Fruit fly (Drosophila melanogaster): Measurements from ENCODE around the gene Zip71B.

Zip71B gene

dm6 chr3L:15006825-15007224, 14.7 kb downstream of the Zip71B start (continued):
- TF ChIP-seq Oaz (GFP tag; IDR thresholded peaks at IDR 0.05) (no peak), CG11560 (tag; IDR thresholded peaks at IDR 0.05) (no peak), CG7745 (tag; optimal IDR thresholded peaks at IDR 0.05) (no peak), CG10462 (GFP tag; optimal IDR thresholded peaks at IDR 0.05) (no peak), CG14050 (GFP tag; IDR thresholded peaks at IDR 0.05) (no peak), CG3065 (GFP tag; optimal IDR thresholded peaks at IDR 0.05) (no peak), az2 (GFP tag; optimal IDR thresholded peaks at IDR 0.05) (no peak), CG2875 (GFP tag; optimal IDR thresholded peaks at IDR 0.05) (peak; percentile 4), dysf (GFP tag; IDR thresholded peaks at IDR 0.05) (no peak), CG17385 (GFP tag; optimal IDR thresholded peaks at IDR 0.05) (no peak), ara (GFP tag; IDR thresholded peaks at IDR 0.05) (peak; percentile 39; the same call in 1 of the 2 replicates), CG30403 (GFP tag; optimal IDR thresholded peaks at IDR 0.05) (peak; percentile 15), pan (optimal IDR thresholded peaks at IDR 0.05) (no peak), pan (GFP tag; optimal IDR thresholded peaks at IDR 0.05 in 1 of 2, IDR thresholded peaks at IDR 0.05 in 1 of 2) (peak in 1 of 2 experiments; percentile 59), row (GFP tag; IDR thresholded peaks at IDR 0.05) (peak; percentile 36; the same call in 1 of the 3 replicates), Ets65A (GFP tag) (peak; percentile 68), CG4328 (GFP tag; optimal IDR thresholded peaks at IDR 0.05) (no peak), Pdp1 (GFP tag; optimal IDR thresholded peaks at IDR 0.05) (peak in 1 of 2 experiments; percentile 11), CG15601 (tag; optimal IDR thresholded peaks at IDR 0.05) (no peak), Rx (GFP tag; IDR thresholded peaks at IDR 0.05) (no peak), CG2116 (GFP tag; optimal IDR thresholded peaks at IDR 0.05) (no peak), prd (optimal IDR thresholded peaks at IDR 0.05) (no peak), prd (GFP tag; IDR thresholded peaks at IDR 0.05) (peak; percentile 30; the same call in 2 of the 3 replicates), jing (GFP tag; optimal IDR thresholded peaks at IDR 0.05) (no peak), nmo (GFP tag; optimal IDR thresholded peaks at IDR 0.05) (peak; percentile 2), fd96Cb (tag; optimal IDR thresholded peaks at IDR 0.05) (no peak), Blimp-1 (GFP tag; optimal IDR thresholded peaks at IDR 0.05) (peak; percentile 42), CG10274 (GFP tag; optimal IDR thresholded peaks at IDR 0.05) (no peak), Drgx (GFP tag; IDR thresholded peaks at IDR 0.05) (peak; percentile 92), Bteb2 (GFP tag; optimal IDR thresholded peaks at IDR 0.05) (no peak), nerfin-2 (GFP tag; IDR thresholded peaks at IDR 0.05; ENCODE audit: partially characterized antibody) (no peak), unpg (GFP tag; optimal IDR thresholded peaks at IDR 0.05) (peak; percentile 48), D (optimal IDR thresholded peaks at IDR 0.05) (no peak), D (GFP tag; optimal IDR thresholded peaks at IDR 0.05) (no peak), Dref (GFP tag; IDR thresholded peaks at IDR 0.05) (no peak), ind (GFP tag; optimal IDR thresholded peaks at IDR 0.05) (no peak), hkb (optimal IDR thresholded peaks at IDR 0.05) (no peak), hkb (GFP tag; IDR thresholded peaks at IDR 0.05) (0 out of 2 replicates have a peak, but pooled peaks have one; percentile 29), CG15011 (GFP tag; optimal IDR thresholded peaks at IDR 0.05) (no peak), ash1 (GFP tag; optimal IDR thresholded peaks at IDR 0.05) (no peak), nom (GFP tag; optimal IDR thresholded peaks at IDR 0.05) (peak; percentile 26), CG8765 (GFP tag; IDR thresholded peaks at IDR 0.05) (no peak), CG12391 (tag; optimal IDR thresholded peaks at IDR 0.05) (peak; percentile 9), CG32772 (GFP tag; IDR thresholded peaks at IDR 0.05) (peak; percentile 39; the same call in 1 of the 2 replicates), Lhr (GFP tag; optimal IDR thresholded peaks at IDR 0.05) (no peak), dmrt99B (tag; optimal IDR thresholded peaks at IDR 0.05) (peak; percentile 18), B-H2 (GFP tag; optimal IDR thresholded peaks at IDR 0.05) (no peak), CG8359 (GFP tag; optimal IDR thresholded peaks at IDR 0.05; ENCODE audit: borderline replicate concordance) (no peak), pnt (GFP tag; optimal IDR thresholded peaks at IDR 0.05) (no peak), esg (GFP tag; conservative IDR thresholded peaks at IDR 0.05) (no peak), Side (GFP tag; optimal IDR thresholded peaks at IDR 0.05) (no peak), gsb (GFP tag; IDR thresholded peaks at IDR 0.05) (no peak)
